Worm (Caenorhabditis elegans): ENCODE results near the gene idpp-15.

ce11 chrIII:8554472-8554871, 29.6 kb downstream of the idpp-15 start, which contains the start of gene gsto-2:
- no peak for TF ChIP-seq ztf-4 (tag; optimal IDR thresholded peaks at IDR 0.05)
- no peak for TF ChIP-seq snpc-4 (tag; optimal IDR thresholded peaks at IDR 0.05)
- no peak for TF ChIP-seq nhr-21 (tag; optimal IDR thresholded peaks at IDR 0.05)
- TF ChIP-seq nhr-12 (tag; optimal IDR thresholded peaks at IDR 0.05): no peak
- TF ChIP-seq skn-1 (tag; optimal IDR thresholded peaks at IDR 0.05): no peak
- no peak for TF ChIP-seq ceh-82 (tag; optimal IDR thresholded peaks at IDR 0.05)
- TF ChIP-seq unc-62 (GFP tag; optimal IDR thresholded peaks at IDR 0.05): no peak
